Worm (Caenorhabditis elegans) whole organism, L1 larva: ENCODE data around the gene pals-26.

Experiments used
- C16A3.4 ChIP-seq: fragments of 150-350 bp; optimal IDR thresholded peaks from 2 replicates; lab custom pipeline; 2014; ENCODE audit warnings: missing biosample characterization, missing genetic modification characterization
- alr-1 ChIP-seq: fragments of 200-800 bp; sonication (Bioruptor generic); optimal IDR thresholded peaks from 2 replicates; lab custom pipeline; 2018; ENCODE audit warnings: borderline replicate concordance, mild to moderate bottlenecking, missing genetic modification characterization, missing compliant biosample characterization
- aly-2 ChIP-seq: fragments of 150-350 bp; optimal IDR thresholded peaks from 2 replicates; lab custom pipeline; 2014; ENCODE audit warnings: missing biosample characterization, missing genetic modification characterization
- ama-1 ChIP-seq: fragments of 150-350 bp; optimal IDR thresholded peaks from 2 replicates; lab custom pipeline; 2014
- dpl-1 ChIP-seq, 3 experiments: fragments of 150-350 bp in 2 of 3; sonication (generic microtip) in 1 of 3; optimal IDR thresholded peaks; 2 replicates each; lab custom pipeline; 2014 to 2017; ENCODE audit warnings: missing biosample characterization in 3 of 3, missing genetic modification characterization in 3 of 3, missing genetic modification reagents in 3 of 3
- dsc-1 ChIP-seq: sonication (generic microtip); optimal IDR thresholded peaks from 2 replicates; lab custom pipeline; 2016; ENCODE audit warnings: mild to moderate bottlenecking, missing genetic modification characterization, missing compliant biosample characterization
- efl-1 ChIP-seq, 4 experiments: fragments of 150-350 bp; optimal IDR thresholded peaks in 3 of 4; peaks in 1 of 4; 1 replicate in 1 of 4; 2 replicates in 3 of 4; lab custom pipeline; 2014; ENCODE audit warnings: missing biosample characterization in 2 of 4, missing genetic modification characterization in 2 of 4, missing genetic modification reagents in 2 of 4
- egl-27 ChIP-seq, 2 experiments: fragments of 150-350 bp in 1 of 2; sonication (generic microtip); optimal IDR thresholded peaks; 3 replicates each; lab custom pipeline; 2017 to 2018; ENCODE audit warnings: missing biosample characterization in 2 of 2, missing genetic modification characterization in 2 of 2, missing genetic modification reagents in 2 of 2
- elt-3 ChIP-seq, 6 experiments: fragments of 150-350 bp in 1 of 6; sonication (generic microtip); optimal IDR thresholded peaks; 2 replicates each; lab custom pipeline; 2017 to 2018; ENCODE audit warnings: missing biosample characterization in 6 of 6, missing genetic modification characterization in 6 of 6, inconsistent platforms in 1 of 6
- fos-1 ChIP-seq: fragments of 150-350 bp; optimal IDR thresholded peaks from 2 replicates; lab custom pipeline; 2014; ENCODE audit warnings: missing biosample characterization, missing genetic modification characterization
- irx-1 ChIP-seq: sonication (generic microtip); optimal IDR thresholded peaks from 2 replicates; lab custom pipeline; 2016; ENCODE audit warnings: missing genetic modification characterization, missing compliant biosample characterization
- jun-1 ChIP-seq: fragments of 150-350 bp; optimal IDR thresholded peaks from 2 replicates; lab custom pipeline; 2014; ENCODE audit warnings: missing biosample characterization, missing genetic modification reagents, missing genetic modification characterization
- lin-35 ChIP-seq, 2 experiments: fragments of 150-350 bp; optimal IDR thresholded peaks; 2 replicates each; lab custom pipeline; 2014; ENCODE audit warnings: missing biosample characterization in 2 of 2, missing genetic modification characterization in 2 of 2, missing genetic modification reagents in 2 of 2
- lir-3 ChIP-seq: sonication (generic microtip); optimal IDR thresholded peaks from 2 replicates; lab custom pipeline; 2016; ENCODE audit warnings: mild to moderate bottlenecking, missing genetic modification characterization, moderate library complexity, missing compliant biosample characterization; ENCODE audit not compliant: poor library complexity
- lsy-2 ChIP-seq, 2 experiments: fragments of 150-350 bp; optimal IDR thresholded peaks; 2 replicates each; lab custom pipeline; 2014; ENCODE audit warnings: missing biosample characterization in 2 of 2, missing genetic modification characterization in 2 of 2
- mdl-1 ChIP-seq, 2 experiments: fragments of 150-350 bp; optimal IDR thresholded peaks; 2 replicates each; lab custom pipeline; 2014 to 2017; ENCODE audit warnings: missing biosample characterization in 2 of 2, missing genetic modification characterization in 2 of 2, inconsistent platforms in 1 of 2
- nhr-19 ChIP-seq: fragments of 200-800 bp; sonication (Bioruptor generic); conservative IDR thresholded peaks from 2 replicates; pipeline ENCODE4 v1.3.6; 2022; ENCODE audit warnings: missing genetic modification characterization, missing compliant biosample characterization
- nhr-20 ChIP-seq: sonication (generic microtip); optimal IDR thresholded peaks from 2 replicates; lab custom pipeline; 2016; ENCODE audit warnings: mild to moderate bottlenecking, missing genetic modification characterization, missing compliant biosample characterization
- nhr-47 ChIP-seq: sonication (generic microtip); optimal IDR thresholded peaks from 2 replicates; lab custom pipeline; 2016; ENCODE audit warnings: mild to moderate bottlenecking, missing genetic modification characterization, moderate library complexity, missing compliant biosample characterization
- nhr-71 ChIP-seq: sonication (generic microtip); optimal IDR thresholded peaks from 2 replicates; lab custom pipeline; 2016; ENCODE audit warnings: mild to moderate bottlenecking, missing genetic modification characterization, moderate library complexity, missing compliant biosample characterization
- nhr-85 ChIP-seq: sonication (generic microtip); peaks from one replicate; lab custom pipeline; 2016; ENCODE audit warnings: missing genetic modification characterization, inconsistent platforms, missing compliant biosample characterization
- nhr-90 ChIP-seq: sonication (generic microtip); optimal IDR thresholded peaks from 2 replicates; lab custom pipeline; 2016; ENCODE audit warnings: mild to moderate bottlenecking, missing genetic modification characterization, missing compliant biosample characterization; ENCODE audit not compliant: poor library complexity
- snu-23 ChIP-seq: sonication (generic microtip); optimal IDR thresholded peaks from 2 replicates; lab custom pipeline; 2016; ENCODE audit warnings: missing genetic modification characterization, missing compliant biosample characterization
- sup-37 ChIP-seq: fragments of 200-800 bp; sonication (Bioruptor generic); optimal IDR thresholded peaks from 2 replicates; lab custom pipeline; 2018; ENCODE audit warnings: mild to moderate bottlenecking, missing genetic modification characterization, missing compliant biosample characterization
- swsn-7 ChIP-seq: sonication (generic microtip); optimal IDR thresholded peaks from 2 replicates; lab custom pipeline; 2016; ENCODE audit warnings: missing genetic modification characterization, missing compliant biosample characterization
- tbx-2 ChIP-seq: sonication (generic microtip); optimal IDR thresholded peaks from 2 replicates; lab custom pipeline; 2016; ENCODE audit warnings: missing genetic modification characterization, missing compliant biosample characterization
- unc-130 ChIP-seq: fragments of 150-350 bp; optimal IDR thresholded peaks from 2 replicates; lab custom pipeline; 2017; ENCODE audit warnings: missing biosample characterization, missing genetic modification characterization, inconsistent platforms
- unc-86 ChIP-seq: sonication (generic microtip); optimal IDR thresholded peaks from 2 replicates; lab custom pipeline; 2016; ENCODE audit warnings: missing genetic modification characterization, missing compliant biosample characterization
- xbp-1 ChIP-seq: sonication (generic microtip); optimal IDR thresholded peaks from 2 replicates; lab custom pipeline; 2016; ENCODE audit warnings: missing genetic modification characterization, missing compliant biosample characterization
- zip-4 ChIP-seq: fragments of 200-800 bp; sonication (Bioruptor generic); optimal IDR thresholded peaks from 2 replicates; lab custom pipeline; 2018; ENCODE audit warnings: mild to moderate bottlenecking, missing genetic modification characterization, moderate library complexity, missing compliant biosample characterization
- ztf-11 ChIP-seq, 2 experiments: sonication (generic microtip); optimal IDR thresholded peaks; 2 replicates each; lab custom pipeline; 2016 to 2017; ENCODE audit warnings: missing genetic modification characterization in 2 of 2, missing biosample characterization in 1 of 2, missing compliant biosample characterization in 1 of 2

pals-26 gene

DNA sequence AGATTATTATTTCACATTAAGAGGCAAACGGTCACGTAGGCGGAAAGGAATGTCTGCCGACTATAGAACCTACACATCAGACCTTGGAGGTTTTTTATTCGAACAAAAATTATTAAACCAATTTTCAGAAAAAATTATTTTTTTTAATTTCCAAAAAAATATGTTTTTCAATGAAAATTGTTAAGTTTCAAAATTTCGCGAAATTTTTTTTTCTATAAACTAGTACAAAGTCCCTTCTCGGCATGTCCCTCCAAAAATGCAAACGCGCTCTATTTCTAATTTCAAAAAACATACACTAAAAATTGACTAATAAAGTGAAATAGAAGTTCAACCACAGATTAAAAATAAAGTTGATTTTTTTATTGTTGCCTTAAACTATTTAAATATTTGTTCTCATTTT, 10.0 kb upstream of the pals-26 start, which contains the start of gene ckb-1:
ckb-1 (plus strand) TSS at position 301 of the 400 bp plus-strand sequence.
- no peak for TF ChIP-seq nhr-85 (tag; lab: Kevin White, UChicago)
- TF ChIP-seq xbp-1 (tag; lab: Kevin White, UChicago): no peak
- no peak for TF ChIP-seq unc-86 (tag; lab: Kevin White, UChicago)
- TF ChIP-seq lin-35 (GFP tag; optimal IDR thresholded peaks at IDR 0.05; lab: Kevin White, UChicago): peak in 1 of 2 experiments; percentile 18
- no peak for TF ChIP-seq sup-37 (GFP tag; lab: Kevin White, UChicago)
- TF ChIP-seq alr-1 (tag; lab: Kevin White, UChicago): no peak
- TF ChIP-seq dsc-1 (tag; lab: Kevin White, UChicago): no peak
- TF ChIP-seq lir-3 (tag; lab: Kevin White, UChicago): no peak
- no peak for TF ChIP-seq nhr-71 (tag; lab: Kevin White, UChicago)
- TF ChIP-seq dpl-1 (GFP tag; optimal IDR thresholded peaks at IDR 0.05; lab: Kevin White, UChicago): peak in 1 of 3 experiments; percentile 24
- TF ChIP-seq tbx-2 (tag; lab: Kevin White, UChicago): no peak
- TF ChIP-seq ztf-11 (tag; optimal IDR thresholded peaks at IDR 0.05; lab: Kevin White, UChicago): no peak
- no peak for TF ChIP-seq egl-27 (tag; optimal IDR thresholded peaks at IDR 0.05; lab: Kevin White, UChicago)
- no peak for TF ChIP-seq zip-4 (GFP tag; lab: Kevin White, UChicago)
- no peak for TF ChIP-seq irx-1 (tag; lab: Kevin White, UChicago)
- peak; percentile 0 to 32 for TF ChIP-seq lsy-2 (tag; optimal IDR thresholded peaks at IDR 0.05; lab: Kevin White, UChicago)
- TF ChIP-seq fos-1 (tag; lab: Kevin White, UChicago): no peak
- no peak for TF ChIP-seq swsn-7 (tag; lab: Kevin White, UChicago)
- TF ChIP-seq nhr-20 (tag; lab: Kevin White, UChicago): no peak
- no peak for TF ChIP-seq unc-130 (tag; lab: Kevin White, UChicago)

ce11 chrIII:4367649-4368048, 7.3 kb upstream of the pals-26 start, which contains the start of gene ckb-2:
ckb-2 (plus strand) TSS chrIII:4367949.
- TF ChIP-seq ama-1 (lab: Kevin White, UChicago): no peak
- TF ChIP-seq elt-3 (tag; optimal IDR thresholded peaks at IDR 0.05; lab: Kevin White, UChicago): no peak
- TF ChIP-seq irx-1 (tag; lab: Kevin White, UChicago): no peak
- no peak for TF ChIP-seq efl-1 (optimal IDR thresholded peaks at IDR 0.05; lab: Kevin White, UChicago)
- no peak for TF ChIP-seq efl-1 (GFP tag; optimal IDR thresholded peaks at IDR 0.05 in 1 of 2; lab: Kevin White, UChicago)
- TF ChIP-seq nhr-19 (GFP tag; lab: Robert Waterston, UW): no peak
- peak; percentile 71 for TF ChIP-seq xbp-1 (tag; lab: Kevin White, UChicago)

DNA sequence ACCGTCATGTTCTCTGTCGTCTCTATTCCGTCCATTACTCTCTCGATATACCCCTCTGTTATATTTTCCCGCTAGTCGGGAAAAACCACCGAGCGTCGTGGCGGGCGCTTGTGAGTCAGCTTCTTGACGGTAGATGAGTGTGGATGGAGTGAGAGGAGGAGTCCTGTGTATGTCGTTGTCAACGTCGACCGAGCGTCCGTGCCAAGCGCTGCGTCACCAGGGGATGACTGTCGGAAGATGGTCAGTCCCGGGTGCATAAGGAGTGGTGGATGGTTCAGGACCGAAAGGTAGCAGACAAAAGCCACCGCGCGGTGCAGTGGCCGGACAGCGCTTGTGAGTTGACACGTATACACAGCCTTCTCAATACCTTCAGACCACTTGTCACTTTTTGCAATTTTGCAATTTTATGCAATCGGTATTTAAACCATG, 5.6 kb upstream of the pals-26 start:
- TF ChIP-seq lir-3 (tag; lab: Kevin White, UChicago): peak; percentile 27
- TF ChIP-seq dsc-1 (tag; lab: Kevin White, UChicago): peak; percentile 44
- peak; percentile 36 for TF ChIP-seq nhr-20 (tag; lab: Kevin White, UChicago)
- peak; percentile 24 for TF ChIP-seq tbx-2 (tag; lab: Kevin White, UChicago)
- TF ChIP-seq snu-23 (GFP tag; lab: Kevin White, UChicago): peak; percentile 45
- TF ChIP-seq lin-35 (GFP tag; optimal IDR thresholded peaks at IDR 0.05; lab: Kevin White, UChicago): peak in 1 of 2 experiments; percentile 26
- peak; percentile 28 for TF ChIP-seq xbp-1 (tag; lab: Kevin White, UChicago)
- peak; percentile 17 for TF ChIP-seq jun-1 (tag; lab: Kevin White, UChicago)
- peak in 1 of 2 experiments; percentile 14 for TF ChIP-seq mdl-1 (tag; optimal IDR thresholded peaks at IDR 0.05; lab: Kevin White, UChicago)
- TF ChIP-seq swsn-7 (tag; lab: Kevin White, UChicago): peak; percentile 21
- peak; percentile 51 for TF ChIP-seq nhr-47 (tag; lab: Kevin White, UChicago)
- TF ChIP-seq efl-1 (optimal IDR thresholded peaks at IDR 0.05; lab: Kevin White, UChicago): peak in 1 of 2 experiments; percentile 9
- peak in 1 of 2 experiments; percentile 70 for TF ChIP-seq efl-1 (GFP tag; optimal IDR thresholded peaks at IDR 0.05 in 1 of 2; lab: Kevin White, UChicago)
- TF ChIP-seq C16A3.4 (tag; lab: Kevin White, UChicago): peak; percentile 13
- TF ChIP-seq aly-2: peak; percentile 35
- peak in 1 of 2 experiments; percentile 57 for TF ChIP-seq lsy-2 (tag; optimal IDR thresholded peaks at IDR 0.05; lab: Kevin White, UChicago)
- TF ChIP-seq nhr-90 (tag; lab: Kevin White, UChicago): peak; percentile 37
- peak; percentile 68 for TF ChIP-seq nhr-19 (GFP tag; lab: Robert Waterston, UW)
- peak; percentile 61 for TF ChIP-seq nhr-71 (tag; lab: Kevin White, UChicago)
- TF ChIP-seq, all 84 proteins: peak for 18; not testable (repeated sequence) for 66

ce11 chrIII:4370585-4370984, 4.4 kb upstream of the pals-26 start, which contains the start of gene ckb-3:
ckb-3 (plus strand) TSS chrIII:4370885.
- no peak for TF ChIP-seq aly-2
